Fruit fly (Drosophila melanogaster) whole organism, adult: ENCODE measurements around the gene CAH5.

Experiments
- CG11617 ChIP-seq: fragments of 200-800 bp; sonication (Bioruptor generic); optimal IDR thresholded peaks from 2 replicates; lab custom pipeline; 2017; ENCODE audit warnings: mild to moderate bottlenecking, missing biosample characterization, missing genetic modification reagents, missing genetic modification characterization
- CG12768 ChIP-seq: fragments of 200-800 bp; sonication (Bioruptor generic); optimal IDR thresholded peaks from 2 replicates; lab custom pipeline; 2017; ENCODE audit warnings: missing biosample characterization, missing genetic modification characterization, mild to moderate bottlenecking, moderate library complexity, missing genetic modification reagents
- CG1620 ChIP-seq: fragments of 200-800 bp; sonication (Bioruptor generic); optimal IDR thresholded peaks from 2 replicates; lab custom pipeline; 2016; ENCODE audit warnings: missing biosample characterization, missing genetic modification characterization
- CG5204 ChIP-seq: fragments of 200-800 bp; sonication (Bioruptor generic); optimal IDR thresholded peaks from 2 replicates; lab custom pipeline; 2016; ENCODE audit warnings: missing biosample characterization, missing genetic modification characterization
- CG7045 ChIP-seq: fragments of 200-800 bp; sonication (Bioruptor generic); optimal IDR thresholded peaks from 2 replicates; lab custom pipeline; 2017; ENCODE audit warnings: missing biosample characterization, mild to moderate bottlenecking, missing genetic modification characterization
- Clk ChIP-seq: fragments of 200-800 bp; sonication (Bioruptor generic); optimal IDR thresholded peaks from 2 replicates; lab custom pipeline; 2017; ENCODE audit warnings: missing biosample characterization, missing genetic modification characterization
- Crg-1 ChIP-seq: fragments of 200-800 bp; sonication (Bioruptor generic); optimal IDR thresholded peaks from 2 replicates; lab custom pipeline; 2016; ENCODE audit warnings: missing biosample characterization, missing genetic modification characterization
- Mnt ChIP-seq: fragments of 200-800 bp; sonication (Bioruptor generic); optimal IDR thresholded peaks from 2 replicates; lab custom pipeline; 2016; ENCODE audit warnings: missing biosample characterization, mild to moderate bottlenecking, missing genetic modification characterization
- kay ChIP-seq: fragments of 200-800 bp; sonication (Bioruptor generic); peaks from one replicate; lab custom pipeline; 2016; ENCODE audit warnings: missing biosample characterization, missing genetic modification characterization, borderline replicate concordance
- toe ChIP-seq: fragments of 200-800 bp; sonication (Bioruptor generic); optimal IDR thresholded peaks from 2 replicates; lab custom pipeline; 2016; ENCODE audit warnings: missing biosample characterization, missing genetic modification characterization

DNA sequence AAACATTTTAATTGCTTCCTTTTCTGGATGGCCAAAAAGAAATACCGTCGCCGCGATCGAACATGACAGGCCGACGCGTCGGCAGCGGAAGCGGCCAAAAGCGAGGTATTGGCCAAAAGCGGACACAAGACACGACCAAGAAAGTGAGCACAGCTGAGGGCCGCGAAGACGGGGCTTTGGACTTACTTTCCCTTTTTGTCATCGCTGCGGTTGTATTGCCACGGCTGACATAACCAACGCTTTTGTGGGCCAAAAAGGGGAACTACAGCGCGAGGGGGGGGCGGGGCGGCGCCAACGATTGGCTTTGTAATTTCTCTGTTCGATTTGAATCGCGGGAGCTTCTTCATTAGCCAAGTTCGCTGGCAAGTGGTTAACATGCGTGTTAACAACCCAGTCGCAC lies 16.6 kb upstream of the CAH5 start:
- TF ChIP-seq Crg-1 (GFP tag; lab: Kevin White, UChicago) (no peak), CG5204 (GFP tag; lab: Kevin White, UChicago) (no peak), toe (GFP tag; lab: Kevin White, UChicago) (no peak), Clk (GFP tag; lab: Kevin White, UChicago) (no peak), CG1620 (no peak), CG11617 (GFP tag; lab: Kevin White, UChicago) (no peak), CG7045 (GFP tag; lab: Kevin White, UChicago) (no peak), CG12768 (GFP tag; lab: Kevin White, UChicago) (no peak), Mnt (GFP tag; lab: Kevin White, UChicago) (no peak), kay (GFP tag; lab: Kevin White, UChicago) (no peak)
